Worm (Caenorhabditis elegans) whole organism, late embryonic: Measurements from ENCODE around the gene Y60A9A.1.

Source experiments
- F13H6.1 ChIP-seq: sonication (generic microtip); optimal IDR thresholded peaks from 2 replicates; lab custom pipeline; 2016; ENCODE audit warnings: missing genetic modification characterization, missing compliant biosample characterization
- K09A11.1 ChIP-seq: sonication (generic microtip); optimal IDR thresholded peaks from 2 replicates; lab custom pipeline; 2017; ENCODE audit warnings: antibody characterized with exemption, mild to moderate bottlenecking, missing genetic modification characterization, missing compliant biosample characterization; ENCODE audit not compliant: insufficient read depth
- Y22D7AL.16 ChIP-seq: sonication (generic microtip); optimal IDR thresholded peaks from 2 replicates; lab custom pipeline; 2016; ENCODE audit warnings: missing genetic modification characterization, missing compliant biosample characterization
- ahr-1 ChIP-seq: sonication (generic microtip); optimal IDR thresholded peaks from 2 replicates; lab custom pipeline; 2016; ENCODE audit warnings: missing genetic modification characterization, missing compliant biosample characterization
- ama-1 ChIP-seq: fragments of 150-350 bp; optimal IDR thresholded peaks from 2 replicates; lab custom pipeline; 2014
- ceh-14 ChIP-seq: sonication (generic microtip); optimal IDR thresholded peaks from 2 replicates; lab custom pipeline; 2016; ENCODE audit warnings: missing genotype, missing genetic modification characterization, missing compliant biosample characterization
- ceh-24 ChIP-seq: sonication (generic microtip); optimal IDR thresholded peaks from 2 replicates; lab custom pipeline; 2016; ENCODE audit warnings: mild to moderate bottlenecking, missing genetic modification characterization, missing compliant biosample characterization
- ceh-30 ChIP-seq: fragments of 150-350 bp; optimal IDR thresholded peaks from 2 replicates; lab custom pipeline; 2014; ENCODE audit warnings: missing biosample characterization, missing genetic modification characterization
- ceh-34 ChIP-seq: sonication (generic microtip); optimal IDR thresholded peaks from 2 replicates; lab custom pipeline; 2016; ENCODE audit warnings: mild to moderate bottlenecking, missing genetic modification characterization, missing compliant biosample characterization
- ceh-45 ChIP-seq: fragments of 200-800 bp; sonication (Bioruptor generic); IDR thresholded peaks from 2 replicates; pipeline ENCODE4 v1.3.6; 2022; ENCODE audit warnings: missing genetic modification reagents, missing genetic modification characterization, missing compliant biosample characterization
- ceh-48 ChIP-seq: sonication (generic microtip); optimal IDR thresholded peaks from 2 replicates; lab custom pipeline; 2016; ENCODE audit warnings: missing genetic modification characterization, inconsistent platforms, missing compliant biosample characterization
- ceh-6 ChIP-seq: fragments of 200-800 bp; sonication (Bioruptor generic); optimal IDR thresholded peaks from 2 replicates; lab custom pipeline; 2018; ENCODE audit warnings: mild to moderate bottlenecking, missing genetic modification characterization, missing compliant biosample characterization
- ceh-9 ChIP-seq: sonication (generic microtip); optimal IDR thresholded peaks from 2 replicates; lab custom pipeline; 2016; ENCODE audit warnings: mild to moderate bottlenecking, missing genetic modification characterization, inconsistent platforms, missing compliant biosample characterization
- che-1 ChIP-seq: sonication (generic microtip); optimal IDR thresholded peaks from 2 replicates; lab custom pipeline; 2016; ENCODE audit warnings: mild to moderate bottlenecking, missing genetic modification characterization, missing compliant biosample characterization
- dmd-4 ChIP-seq: sonication (generic microtip); optimal IDR thresholded peaks from 2 replicates; lab custom pipeline; 2016; ENCODE audit warnings: borderline replicate concordance, missing genetic modification characterization, missing compliant biosample characterization
- elt-2 ChIP-seq: sonication (generic microtip); optimal IDR thresholded peaks from 2 replicates; lab custom pipeline; 2016; ENCODE audit warnings: missing genetic modification reagents, missing genetic modification characterization, missing compliant biosample characterization
- eyg-1 ChIP-seq: sonication (generic microtip); optimal IDR thresholded peaks from 2 replicates; lab custom pipeline; 2016; ENCODE audit warnings: missing genotype, missing genetic modification characterization, missing compliant biosample characterization
- fax-1 ChIP-seq: sonication (generic microtip); optimal IDR thresholded peaks from 2 replicates; lab custom pipeline; 2016; ENCODE audit warnings: missing genotype, missing genetic modification characterization, missing compliant biosample characterization
- fkh-10 ChIP-seq: fragments of 150-350 bp; optimal IDR thresholded peaks from 2 replicates; lab custom pipeline; 2014; ENCODE audit warnings: missing biosample characterization, missing genetic modification reagents, missing genetic modification characterization
- fkh-6 ChIP-seq: sonication (generic microtip); optimal IDR thresholded peaks from 2 replicates; lab custom pipeline; 2016; ENCODE audit warnings: missing genetic modification characterization, missing compliant biosample characterization
- hlh-30 ChIP-seq: sonication (generic microtip); optimal IDR thresholded peaks from 2 replicates; lab custom pipeline; 2017; ENCODE audit warnings: antibody characterized with exemption, missing genetic modification characterization, missing compliant biosample characterization; ENCODE audit not compliant: insufficient read depth
- lin-11 ChIP-seq: fragments of 200-800 bp; sonication (Bioruptor generic); optimal IDR thresholded peaks from 2 replicates; lab custom pipeline; 2018; ENCODE audit warnings: mild to moderate bottlenecking, missing genetic modification characterization, missing compliant biosample characterization
- madf-2 ChIP-seq: sonication (generic microtip); optimal IDR thresholded peaks from 2 replicates; lab custom pipeline; 2017; ENCODE audit warnings: missing genetic modification characterization, missing compliant biosample characterization
- nfya-1 ChIP-seq: sonication (generic microtip); optimal IDR thresholded peaks from 2 replicates; lab custom pipeline; 2017; ENCODE audit warnings: missing genetic modification characterization, mild to moderate bottlenecking, missing compliant biosample characterization, antibody characterized with exemption, moderate library complexity
- nhr-11 ChIP-seq: fragments of 150-350 bp; optimal IDR thresholded peaks from 2 replicates; lab custom pipeline; 2014; ENCODE audit warnings: missing biosample characterization, missing genetic modification characterization
- nhr-232 ChIP-seq: sonication (generic microtip); optimal IDR thresholded peaks from 2 replicates; lab custom pipeline; 2016; ENCODE audit warnings: missing genetic modification characterization, missing compliant biosample characterization
- pag-3 ChIP-seq: sonication (generic microtip); optimal IDR thresholded peaks from 2 replicates; lab custom pipeline; 2016; ENCODE audit warnings: missing compliant biosample characterization, missing genetic modification characterization, borderline replicate concordance
- pax-1 ChIP-seq: fragments of 150-350 bp; optimal IDR thresholded peaks from 2 replicates; lab custom pipeline; 2014; ENCODE audit warnings: missing biosample characterization, missing genetic modification characterization
- pha-2 ChIP-seq: sonication (generic microtip); optimal IDR thresholded peaks from 2 replicates; lab custom pipeline; 2017; ENCODE audit warnings: mild to moderate bottlenecking, missing genetic modification characterization, missing compliant biosample characterization
- pha-4 ChIP-seq: fragments of 150-350 bp; optimal IDR thresholded peaks from 2 replicates; lab custom pipeline; 2018; ENCODE audit warnings: missing biosample characterization, missing genetic modification reagents, missing genetic modification characterization
- pqm-1 ChIP-seq: sonication (generic microtip); optimal IDR thresholded peaks from 2 replicates; lab custom pipeline; 2016; ENCODE audit warnings: missing genetic modification characterization, missing compliant biosample characterization
- ref-2 ChIP-seq: sonication (generic microtip); optimal IDR thresholded peaks from 2 replicates; lab custom pipeline; 2016; ENCODE audit warnings: missing genetic modification characterization, missing compliant biosample characterization
- rnt-1 ChIP-seq: sonication (generic microtip); optimal IDR thresholded peaks from 2 replicates; lab custom pipeline; 2016; ENCODE audit warnings: missing genetic modification characterization, missing compliant biosample characterization
- sdc-2 ChIP-seq: sonication (generic microtip); optimal IDR thresholded peaks from 2 replicates; lab custom pipeline; 2016; ENCODE audit warnings: missing genotype, missing genetic modification characterization, missing compliant biosample characterization
- syd-9 ChIP-seq: sonication (generic microtip); optimal IDR thresholded peaks from 2 replicates; lab custom pipeline; 2016; ENCODE audit warnings: mild to moderate bottlenecking, missing genetic modification characterization, moderate library complexity, missing compliant biosample characterization
- ttx-3 ChIP-seq: sonication (generic microtip); optimal IDR thresholded peaks from 2 replicates; lab custom pipeline; 2016; ENCODE audit warnings: missing genetic modification reagents, missing genetic modification characterization, missing compliant biosample characterization
- unc-42 ChIP-seq: sonication (generic microtip); optimal IDR thresholded peaks from 2 replicates; lab custom pipeline; 2016; ENCODE audit warnings: missing genotype, missing genetic modification characterization, missing compliant biosample characterization
- unc-55 ChIP-seq: sonication (generic microtip); optimal IDR thresholded peaks from 2 replicates; lab custom pipeline; 2017; ENCODE audit warnings: missing biosample characterization, missing genetic modification reagents, missing genetic modification characterization
- unc-86 ChIP-seq: sonication (generic microtip); optimal IDR thresholded peaks from 2 replicates; lab custom pipeline; 2016; ENCODE audit warnings: missing genetic modification characterization, missing compliant biosample characterization
- zip-5 ChIP-seq: sonication (generic microtip); optimal IDR thresholded peaks from 2 replicates; lab custom pipeline; 2016; ENCODE audit warnings: missing genetic modification characterization, missing compliant biosample characterization
- ztf-16 ChIP-seq: sonication (generic microtip); optimal IDR thresholded peaks from 2 replicates; lab custom pipeline; 2017; ENCODE audit warnings: missing genetic modification characterization, missing compliant biosample characterization

Gene Y60A9A.1

DNA sequence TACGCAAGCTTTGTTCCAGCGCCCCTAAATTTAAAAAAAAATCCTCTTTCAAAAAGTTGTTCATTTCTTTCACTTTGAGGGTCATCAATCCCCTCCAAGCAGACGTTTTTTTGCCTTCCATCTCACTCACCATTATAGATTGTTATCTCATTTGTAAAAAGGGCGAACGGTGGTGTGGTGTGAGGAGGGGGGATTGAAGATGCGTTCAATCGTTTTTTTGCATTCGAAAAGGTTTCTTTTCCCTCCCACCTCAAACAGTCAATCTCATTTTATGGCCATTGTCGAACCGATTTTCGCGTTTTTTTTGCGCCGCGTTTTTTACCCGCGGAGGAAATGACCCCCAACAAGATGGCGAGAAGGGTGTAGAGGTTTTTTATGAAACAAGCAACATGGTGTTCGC, 38.2 kb downstream of the Y60A9A.1 start:
- no peak for TF ChIP-seq elt-2 (tag; lab: Kevin White, UChicago)
- no peak for TF ChIP-seq ttx-3
- TF ChIP-seq ceh-24 (tag; lab: Kevin White, UChicago): no peak
- no peak for TF ChIP-seq ceh-30
- no peak for TF ChIP-seq ztf-16 (tag; lab: Kevin White, UChicago)
- no peak for TF ChIP-seq rnt-1 (tag; lab: Kevin White, UChicago)
- no peak for TF ChIP-seq pha-2 (tag; lab: Kevin White, UChicago)
- no peak for TF ChIP-seq fkh-10 (GFP tag; lab: Kevin White, UChicago)
- no peak for TF ChIP-seq pqm-1 (tag; lab: Kevin White, UChicago)
- TF ChIP-seq ceh-48 (tag; lab: Kevin White, UChicago): no peak
- TF ChIP-seq unc-55 (GFP tag; lab: Kevin White, UChicago): no peak
- no peak for TF ChIP-seq dmd-4
- no peak for TF ChIP-seq nhr-232 (tag; lab: Kevin White, UChicago)
- TF ChIP-seq ceh-14: no peak
- TF ChIP-seq pax-1 (tag; lab: Kevin White, UChicago): no peak
- no peak for TF ChIP-seq unc-42 (tag; lab: Kevin White, UChicago)

DNA sequence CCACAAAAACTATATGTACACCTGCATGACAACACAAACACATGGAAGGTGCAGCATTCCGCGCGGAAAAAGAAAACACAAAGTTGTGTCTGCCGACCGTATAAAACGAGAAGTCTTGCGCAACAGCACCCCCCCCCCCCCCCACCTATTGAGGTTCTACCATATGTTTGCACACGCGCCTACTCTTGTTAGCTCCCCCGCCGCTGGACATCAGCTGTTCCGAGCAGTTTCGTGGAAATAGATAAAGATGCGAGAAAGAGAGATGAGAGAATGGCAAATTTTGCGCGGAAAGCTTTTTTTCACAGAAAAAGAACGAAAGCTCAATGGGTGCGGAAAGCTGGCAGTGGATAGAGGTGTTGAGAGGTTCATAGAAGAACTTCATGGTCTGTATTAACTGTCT, 41.4 kb downstream of the Y60A9A.1 start:
- TF ChIP-seq elt-2 (tag; lab: Kevin White, UChicago): no peak
- no peak for TF ChIP-seq fkh-6 (tag; lab: Kevin White, UChicago)
- no peak for TF ChIP-seq ceh-9 (tag; lab: Kevin White, UChicago)
- TF ChIP-seq hlh-30 (tag; lab: Kevin White, UChicago): no peak
- no peak for TF ChIP-seq unc-42 (tag; lab: Kevin White, UChicago)
- no peak for TF ChIP-seq ref-2 (tag; lab: Kevin White, UChicago)
- no peak for TF ChIP-seq syd-9 (tag; lab: Kevin White, UChicago)
- TF ChIP-seq lin-11: no peak
- no peak for TF ChIP-seq ahr-1 (tag; lab: Kevin White, UChicago)
- TF ChIP-seq madf-2 (tag; lab: Kevin White, UChicago): no peak
- TF ChIP-seq fax-1: no peak
- TF ChIP-seq ztf-16 (tag; lab: Kevin White, UChicago): no peak
- no peak for TF ChIP-seq F13H6.1 (tag; lab: Kevin White, UChicago)
- TF ChIP-seq nhr-11 (tag; lab: Kevin White, UChicago): no peak
- no peak for TF ChIP-seq che-1
- no peak for TF ChIP-seq Y22D7AL.16 (tag; lab: Kevin White, UChicago)
- TF ChIP-seq eyg-1 (tag; lab: Kevin White, UChicago): no peak
- no peak for TF ChIP-seq ceh-45 (GFP tag; lab: Robert Waterston, UW)
- TF ChIP-seq, all 69 proteins: peak for 0

DNA sequence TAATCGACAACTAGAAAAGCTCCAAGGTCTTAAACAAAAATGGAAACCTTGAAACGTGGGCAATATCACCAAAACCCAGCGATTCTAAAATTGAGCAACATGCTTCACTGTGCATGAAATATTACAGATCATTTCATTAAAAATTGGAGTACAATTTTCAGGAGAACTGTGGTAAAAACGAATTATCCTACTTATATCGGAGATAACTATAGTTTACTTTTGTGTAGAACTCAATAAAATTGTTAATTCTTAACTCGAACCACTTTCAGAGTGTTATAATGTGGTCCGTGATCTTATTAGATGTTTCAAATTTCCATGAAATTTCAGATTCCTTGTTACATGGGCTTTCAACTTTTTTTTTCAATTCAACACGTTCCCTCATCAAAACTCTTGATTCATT, 41.8 kb downstream of the Y60A9A.1 start, which contains the start of gene K04G11.1:
TSS of gene K04G11.1 (plus strand) at position 301 of the 400 bp plus-strand sequence.
- no peak for TF ChIP-seq rnt-1 (tag; lab: Kevin White, UChicago)
- no peak for TF ChIP-seq K09A11.1
- TF ChIP-seq fkh-6 (tag; lab: Kevin White, UChicago): no peak
- no peak for TF ChIP-seq pag-3 (tag; lab: Kevin White, UChicago)
- no peak for TF ChIP-seq fax-1
- TF ChIP-seq ceh-6: no peak
- TF ChIP-seq zip-5: no peak
- no peak for TF ChIP-seq pha-4 (tag; lab: Kevin White, UChicago)
- TF ChIP-seq eyg-1 (tag; lab: Kevin White, UChicago): no peak
- no peak for TF ChIP-seq unc-86 (tag; lab: Kevin White, UChicago)
- TF ChIP-seq, all 69 proteins: peak for 0

DNA sequence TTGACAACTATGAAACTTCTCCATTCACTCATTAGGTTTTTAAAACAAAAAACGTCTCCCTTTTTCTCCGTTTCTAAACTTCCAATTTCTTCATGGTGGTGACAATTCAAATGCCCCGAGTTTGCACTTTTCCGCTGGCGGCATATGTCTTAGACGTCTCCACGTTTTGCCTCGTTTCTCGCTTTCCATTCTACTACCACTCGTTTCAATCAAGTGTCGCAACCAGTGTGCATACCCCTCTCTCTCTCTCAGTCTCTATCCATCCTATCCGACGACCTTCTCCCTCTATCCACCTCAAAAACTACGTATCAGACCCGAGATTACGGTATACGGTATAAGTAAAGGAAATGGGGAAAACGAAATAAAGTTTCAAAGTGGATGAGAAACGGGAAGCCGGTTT, 42.9 kb downstream of the Y60A9A.1 start:
- TF ChIP-seq elt-2 (tag; lab: Kevin White, UChicago): no peak
- no peak for TF ChIP-seq ttx-3
- peak; percentile 6 for TF ChIP-seq nfya-1 (tag; lab: Kevin White, UChicago)
- peak; percentile 3 for TF ChIP-seq ceh-34 (tag; lab: Kevin White, UChicago)
- no peak for TF ChIP-seq ama-1 (lab: Kevin White, UChicago)
- peak; percentile 12 for TF ChIP-seq sdc-2 (tag; lab: Kevin White, UChicago)
